Worm (Caenorhabditis elegans): ENCODE measurements around the gene srg-53.
A peak's percentile ranks its signal among the peaks of the same experiment; 100 is the strongest.
"Not testable (repeated sequence)": the region's sequence is repeated elsewhere in the genome, so short reads cannot be mapped to it uniquely, and the experiment has no call there.

srg-53 gene

DNA sequence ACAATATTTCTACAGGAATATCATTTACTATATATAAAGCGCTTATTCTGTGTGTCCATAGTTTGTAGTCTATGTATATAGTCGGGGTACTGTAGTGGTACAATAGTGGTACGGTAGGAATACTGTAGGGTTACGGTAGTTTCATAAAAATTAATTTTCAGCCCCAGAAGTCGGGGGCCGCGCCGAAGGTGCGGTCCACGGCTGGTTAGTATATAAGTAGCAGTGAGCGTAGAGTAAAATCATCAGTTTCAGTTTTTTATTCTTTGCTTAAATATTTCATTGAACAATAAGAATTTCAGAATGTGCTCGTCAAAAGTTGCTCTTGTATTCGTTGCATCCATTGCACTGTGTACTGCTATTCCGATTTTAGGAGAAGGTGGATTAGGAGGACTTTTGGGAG, 11.6 kb downstream of the srg-53 start, which contains the start of gene srlf-22:
Gene srlf-22, plus strand, starts transcription at position 301 of the 400 bp plus-strand sequence.
- TF ChIP-seq lin-1 (GFP tag; IDR thresholded peaks at IDR 0.05); tra-1 (GFP tag; IDR thresholded peaks at IDR 0.05); jun-1 (tag; optimal IDR thresholded peaks at IDR 0.05): not testable (repeated sequence)

- no peak for TF ChIP-seq hlh-11 (tag; optimal IDR thresholded peaks at IDR 0.05)
- TF ChIP-seq ceh-32 (tag; optimal IDR thresholded peaks at IDR 0.05; ENCODE audit: poor library complexity) = no peak
- TF ChIP-seq mdl-1 (tag; optimal IDR thresholded peaks at IDR 0.05) = no peak
- TF ChIP-seq T20F7.1 (GFP tag; optimal IDR thresholded peaks at IDR 0.05) = no peak
- no peak for TF ChIP-seq madf-5 (GFP tag; IDR thresholded peaks at IDR 0.05)
- no peak for TF ChIP-seq Y105C5A.15 (GFP tag; IDR thresholded peaks at IDR 0.05)
- no peak for TF ChIP-seq F10B5.3 (tag; optimal IDR thresholded peaks at IDR 0.05)
- no peak for TF ChIP-seq zfp-3 (GFP tag; conservative IDR thresholded peaks at IDR 0.05)
- no peak for TF ChIP-seq ceh-28 (tag; optimal IDR thresholded peaks at IDR 0.05)
- TF ChIP-seq nhr-76 (tag; optimal IDR thresholded peaks at IDR 0.05) = no peak
- TF ChIP-seq madf-9 (GFP tag; conservative IDR thresholded peaks at IDR 0.05) = no peak
- no peak for TF ChIP-seq ZK546.5 (tag; optimal IDR thresholded peaks at IDR 0.05)
- no peak for TF ChIP-seq lsy-2 (tag; optimal IDR thresholded peaks at IDR 0.05)
- no peak for TF ChIP-seq dve-1 (tag; optimal IDR thresholded peaks at IDR 0.05; ENCODE audit: insufficient read depth)
- TF ChIP-seq nhr-42 (GFP tag; IDR thresholded peaks at IDR 0.05) = no peak
- TF ChIP-seq tra-1 (GFP tag; IDR thresholded peaks at IDR 0.05) = no peak
These were observed 14.3 kb downstream of the srg-53 start, which contains the start of the genes srlf-23 and srlf-20 for ce11 chrV:893437-894018. srlf-23 (minus strand) TSS chrV:893537. srlf-20 (plus strand) TSS chrV:893968.

DNA sequence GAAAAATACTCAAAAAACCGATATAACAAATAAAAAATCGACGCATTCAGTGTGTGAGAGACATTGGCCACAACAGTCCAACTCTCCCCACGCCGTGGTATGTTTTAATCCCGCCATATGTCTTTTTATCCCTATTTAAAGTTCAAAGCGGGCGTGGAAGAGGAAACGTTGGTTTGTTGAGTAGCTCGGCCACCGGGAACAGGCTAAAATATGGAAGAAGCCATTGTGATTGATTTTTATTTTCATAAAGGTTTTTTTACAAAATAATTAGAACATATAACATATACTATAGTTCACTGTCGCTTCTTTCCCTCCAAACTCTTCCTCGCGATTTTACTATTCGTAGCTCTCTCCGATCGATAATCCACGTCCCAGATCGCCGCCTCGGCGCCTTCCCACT, 19.8 kb downstream of the srg-53 start, which contains the start of gene nas-32:
Gene nas-32, minus strand, starts transcription at position 101 of the 400 bp plus-strand sequence.
- TF ChIP-seq aha-1 (tag) (peak; percentile 30), ceh-28 (tag; optimal IDR thresholded peaks at IDR 0.05) (no peak), D1046.2 (GFP tag; IDR thresholded peaks at IDR 0.05) (no peak), cey-2 (tag; optimal IDR thresholded peaks at IDR 0.05; ENCODE audit: borderline replicate concordance, insufficient read depth) (no peak), dve-1 (tag; optimal IDR thresholded peaks at IDR 0.05; ENCODE audit: insufficient read depth) (no peak), daf-19 (GFP tag; conservative IDR thresholded peaks at IDR 0.05) (no peak), unc-130 (GFP tag; optimal IDR thresholded peaks at IDR 0.05) (no peak), nhr-6 (tag; optimal IDR thresholded peaks at IDR 0.05) (no peak), ceh-32 (tag; optimal IDR thresholded peaks at IDR 0.05; ENCODE audit: poor library complexity) (no peak)

ce11 chrV:903460-903859, 24.2 kb downstream of the srg-53 start, which contains the start of gene fmo-5:
fmo-5 (minus strand) TSS chrV:903665.
- no peak for TF ChIP-seq Y5F2A.4 (GFP tag; optimal IDR thresholded peaks at IDR 0.05)
- no peak for TF ChIP-seq nhr-25 (tag; optimal IDR thresholded peaks at IDR 0.05; ENCODE audit: borderline replicate concordance, insufficient read depth)
- TF ChIP-seq D1046.2 (GFP tag; IDR thresholded peaks at IDR 0.05) = no peak
- TF ChIP-seq F49E8.2 (tag; optimal IDR thresholded peaks at IDR 0.05; ENCODE audit: borderline replicate concordance) = no peak
- no peak for TF ChIP-seq lin-13 (GFP tag; optimal IDR thresholded peaks at IDR 0.05)
- no peak for TF ChIP-seq rbr-2 (tag; optimal IDR thresholded peaks at IDR 0.05)
- peak; percentile 96 for TF ChIP-seq hlh-30 (tag; optimal IDR thresholded peaks at IDR 0.05; ENCODE audit: insufficient read depth)
- no peak for TF ChIP-seq nhr-41 (GFP tag; IDR thresholded peaks at IDR 0.05)
- TF ChIP-seq ZK546.5 (tag; optimal IDR thresholded peaks at IDR 0.05) = no peak
- 0 out of 2 replicates have a peak, but pooled peaks have one; percentile 31 for TF ChIP-seq nhr-42 (GFP tag; IDR thresholded peaks at IDR 0.05)
- no peak for TF ChIP-seq tag-97 (GFP tag; IDR thresholded peaks at IDR 0.05)
- TF ChIP-seq fos-1 (tag; optimal IDR thresholded peaks at IDR 0.05) = no peak
- TF ChIP-seq ceh-44 (GFP tag; IDR thresholded peaks at IDR 0.05) = no peak
- TF ChIP-seq ceh-82 (tag; optimal IDR thresholded peaks at IDR 0.05) = no peak
- no peak for TF ChIP-seq pha-4 (GFP tag; IDR thresholded peaks at IDR 0.05)
- TF ChIP-seq pha-4 (tag; optimal IDR thresholded peaks at IDR 0.05) = no peak
- TF ChIP-seq T26A8.4 (GFP tag; IDR thresholded peaks at IDR 0.05) = 0 out of 2 replicates have a peak, but pooled peaks have one; percentile 31
- no peak for TF ChIP-seq Y48G9A.11 (GFP tag; IDR thresholded peaks at IDR 0.05)
- no peak for TF ChIP-seq unc-130 (GFP tag; optimal IDR thresholded peaks at IDR 0.05)
- peak; percentile 84 for TF ChIP-seq nhr-28 (tag; optimal IDR thresholded peaks at IDR 0.05)
- TF ChIP-seq ztf-11 (tag; optimal IDR thresholded peaks at IDR 0.05) = no peak
- peak; percentile 2 for TF ChIP-seq nhr-48 (tag; optimal IDR thresholded peaks at IDR 0.05)
- TF ChIP-seq snpc-1.2 (GFP tag; IDR thresholded peaks at IDR 0.05) = no peak
- peak; percentile 65 for TF ChIP-seq mxl-3 (GFP tag; optimal IDR thresholded peaks at IDR 0.05)

Data from whole organism, L4 larva.